Worm (Caenorhabditis elegans) whole organism, L1 larva: ENCODE measurements around the gene F09C12.8.
"Not testable (repeated sequence)": the region's sequence is repeated elsewhere in the genome, so short reads cannot be mapped to it uniquely, and the experiment has no call there.

Experiments
- blmp-1 ChIP-seq: fragments of 150-350 bp; optimal IDR thresholded peaks from 2 replicates; lab custom pipeline; 2014; ENCODE audit warnings: missing biosample characterization, missing genetic modification characterization
- ceh-82 ChIP-seq, 3 experiments: fragments of 150-350 bp in 1 of 3; sonication (generic microtip) in 2 of 3; optimal IDR thresholded peaks; 2 replicates each; lab custom pipeline; 2014 to 2017; ENCODE audit warnings: missing biosample characterization in 3 of 3, missing genetic modification characterization in 3 of 3
- lsy-2 ChIP-seq, 2 experiments: fragments of 150-350 bp; optimal IDR thresholded peaks; 2 replicates each; lab custom pipeline; 2014; ENCODE audit warnings: missing biosample characterization in 2 of 2, missing genetic modification characterization in 2 of 2
- rnt-1 ChIP-seq: sonication (generic microtip); optimal IDR thresholded peaks from 2 replicates; lab custom pipeline; 2016; ENCODE audit warnings: mild to moderate bottlenecking, missing genetic modification characterization, moderate library complexity, missing compliant biosample characterization
- ztf-4 ChIP-seq: fragments of 150-350 bp; optimal IDR thresholded peaks from 2 replicates; lab custom pipeline; 2014; ENCODE audit warnings: missing biosample characterization, missing genetic modification characterization

ce11 chrII:5158774-5159173 is 46.6 kb downstream of the F09C12.8 start, which contains the start of gene F58A6.9:
- not testable (repeated sequence) for TF ChIP-seq ztf-4 (tag; lab: Kevin White, UChicago); ceh-82 (tag; optimal IDR thresholded peaks at IDR 0.05; lab: Kevin White, UChicago); blmp-1; lsy-2 (tag; optimal IDR thresholded peaks at IDR 0.05; lab: Kevin White, UChicago); rnt-1 (tag; lab: Kevin White, UChicago)
